Worm (Caenorhabditis elegans): ENCODE measurements around the gene kbp-2.

ce11 chrIII:4899728-4900127, 4.0 kb downstream of the kbp-2 start:
- TF ChIP-seq ztf-4 (tag; optimal IDR thresholded peaks at IDR 0.05) = peak; percentile 88
- TF ChIP-seq mdl-1 (tag; optimal IDR thresholded peaks at IDR 0.05) = peak; percentile 97
- TF ChIP-seq lin-39 (tag; optimal IDR thresholded peaks at IDR 0.05) = peak; percentile 99
- TF ChIP-seq nhr-77 (tag; optimal IDR thresholded peaks at IDR 0.05) = peak; percentile 93
- TF ChIP-seq lin-15B (tag; optimal IDR thresholded peaks at IDR 0.05) = peak; percentile 96
- peak; percentile 98 for TF ChIP-seq jun-1 (tag; optimal IDR thresholded peaks at IDR 0.05)
- peak; percentile 4 for TF ChIP-seq ztf-11 (tag; optimal IDR thresholded peaks at IDR 0.05)
- peak in 1 of 2 experiments; percentile 2 for TF ChIP-seq eor-1 (tag; optimal IDR thresholded peaks at IDR 0.05)
- TF ChIP-seq pha-4 (tag; optimal IDR thresholded peaks at IDR 0.05) = peak; percentile 99
- peak; percentile 97 for TF ChIP-seq unc-62 (GFP tag; optimal IDR thresholded peaks at IDR 0.05)
- TF ChIP-seq ZK546.5 (tag; optimal IDR thresholded peaks at IDR 0.05) = peak; percentile 58

Measured in whole organism, L3 larva.